Worm (Caenorhabditis elegans) whole organism, mixed stage, embryonic: Measurements from ENCODE around the gene C16C8.25.
"Not testable (repeated sequence)": the region's sequence is repeated elsewhere in the genome, so short reads cannot be mapped to it uniquely, and the experiment has no call there.

Experiments used
- M03D4.4 ChIP-seq: sonication (generic microtip); optimal IDR thresholded peaks from 2 replicates; lab custom pipeline; 2017; ENCODE audit warnings: mild to moderate bottlenecking, missing genetic modification characterization, missing compliant biosample characterization
- bed-3 ChIP-seq: fragments of 200-800 bp; sonication (Bioruptor generic); optimal IDR thresholded peaks from 3 replicates; lab custom pipeline; 2018; ENCODE audit warnings: mild to moderate bottlenecking, missing genetic modification characterization, moderate library complexity, missing compliant biosample characterization
- blmp-1 ChIP-seq: fragments of 150-350 bp; optimal IDR thresholded peaks from 2 replicates; lab custom pipeline; 2014; ENCODE audit warnings: missing biosample characterization, missing genetic modification characterization
- ceh-39 ChIP-seq: fragments of 150-350 bp; optimal IDR thresholded peaks from 2 replicates; lab custom pipeline; 2014; ENCODE audit warnings: missing biosample characterization, missing genetic modification characterization
- ceh-43 ChIP-seq: fragments of 200-800 bp; sonication (Bioruptor generic); optimal IDR thresholded peaks from 2 replicates; lab custom pipeline; 2018; ENCODE audit warnings: mild to moderate bottlenecking, missing genetic modification characterization, moderate library complexity, missing compliant biosample characterization
- ceh-83 ChIP-seq: fragments of 200-800 bp; sonication (Bioruptor generic); optimal IDR thresholded peaks from 2 replicates; lab custom pipeline; 2018; ENCODE audit warnings: mild to moderate bottlenecking, missing genetic modification characterization, missing compliant biosample characterization
- cnd-1 ChIP-seq: fragments of 200-800 bp; sonication (Bioruptor generic); optimal IDR thresholded peaks from 2 replicates; lab custom pipeline; 2018; ENCODE audit warnings: mild to moderate bottlenecking, missing genetic modification characterization, missing compliant biosample characterization
- drap-1 ChIP-seq: fragments of 200-800 bp; sonication (Bioruptor generic); optimal IDR thresholded peaks from 3 replicates; lab custom pipeline; 2018; ENCODE audit warnings: mild to moderate bottlenecking, missing genetic modification characterization, missing compliant biosample characterization
- elt-1 ChIP-seq: sonication (generic microtip); optimal IDR thresholded peaks from 2 replicates; lab custom pipeline; 2017; ENCODE audit warnings: missing genetic modification characterization, mild to moderate bottlenecking, missing compliant biosample characterization, antibody characterized with exemption, moderate library complexity, borderline replicate concordance; ENCODE audit not compliant: insufficient read depth
- elt-3 ChIP-seq: fragments of 150-350 bp; optimal IDR thresholded peaks from 2 replicates; lab custom pipeline; 2014; ENCODE audit warnings: missing biosample characterization, missing genetic modification characterization
- flh-1 ChIP-seq: fragments of 200-800 bp; sonication (Bioruptor generic); optimal IDR thresholded peaks from 2 replicates; lab custom pipeline; 2018; ENCODE audit warnings: mild to moderate bottlenecking, missing genetic modification characterization, moderate library complexity, missing compliant biosample characterization
- ham-2 ChIP-seq: fragments of 200-800 bp; sonication (Bioruptor generic); optimal IDR thresholded peaks from 2 replicates; lab custom pipeline; 2018; ENCODE audit warnings: mild to moderate bottlenecking, missing genetic modification characterization, missing compliant biosample characterization
- hlh-1 ChIP-seq: fragments of 150-350 bp; optimal IDR thresholded peaks from 2 replicates; lab custom pipeline; 2014; ENCODE audit warnings: missing biosample characterization, missing genetic modification reagents, missing genetic modification characterization
- lin-32 ChIP-seq: fragments of 200-800 bp; sonication (Bioruptor generic); optimal IDR thresholded peaks from 2 replicates; lab custom pipeline; 2018; ENCODE audit warnings: mild to moderate bottlenecking, missing genetic modification characterization, missing compliant biosample characterization
- lsy-2 ChIP-seq: fragments of 150-350 bp; optimal IDR thresholded peaks from 2 replicates; lab custom pipeline; 2014; ENCODE audit warnings: missing biosample characterization, missing genetic modification characterization
- mab-5 ChIP-seq: fragments of 150-350 bp; optimal IDR thresholded peaks from 2 replicates; lab custom pipeline; 2014; ENCODE audit warnings: missing biosample characterization, missing genetic modification characterization
- mls-2 ChIP-seq: sonication (generic microtip); optimal IDR thresholded peaks from 2 replicates; lab custom pipeline; 2016; ENCODE audit warnings: mild to moderate bottlenecking, missing genetic modification characterization, moderate library complexity, missing compliant biosample characterization
- nhr-12 ChIP-seq: fragments of 150-350 bp; optimal IDR thresholded peaks from 2 replicates; lab custom pipeline; 2014; ENCODE audit warnings: missing biosample characterization, missing genetic modification characterization
- nhr-2 ChIP-seq: fragments of 150-350 bp; optimal IDR thresholded peaks from 2 replicates; lab custom pipeline; 2014; ENCODE audit warnings: missing biosample characterization, missing genetic modification characterization
- nhr-28 ChIP-seq: fragments of 150-350 bp; optimal IDR thresholded peaks from 2 replicates; lab custom pipeline; 2014; ENCODE audit warnings: missing biosample characterization, missing genetic modification characterization
- nhr-76 ChIP-seq: sonication (generic microtip); optimal IDR thresholded peaks from 2 replicates; lab custom pipeline; 2017; ENCODE audit warnings: missing biosample characterization, missing genetic modification characterization
- pha-4 ChIP-seq: fragments of 150-350 bp; optimal IDR thresholded peaks from 2 replicates; lab custom pipeline; 2018; ENCODE audit warnings: missing biosample characterization, missing genetic modification reagents, missing genetic modification characterization
- snpc-4 ChIP-seq: fragments of 150-350 bp; optimal IDR thresholded peaks from 2 replicates; lab custom pipeline; 2014; ENCODE audit warnings: missing biosample characterization, missing genetic modification characterization
- sptf-1 ChIP-seq: sonication (generic microtip); optimal IDR thresholded peaks from 2 replicates; lab custom pipeline; 2017; ENCODE audit warnings: mild to moderate bottlenecking, missing genetic modification characterization, moderate library complexity, missing compliant biosample characterization
- tbx-8 ChIP-seq: fragments of 200-800 bp; sonication (Bioruptor generic); optimal IDR thresholded peaks from 2 replicates; lab custom pipeline; 2018; ENCODE audit warnings: mild to moderate bottlenecking, missing genetic modification characterization, moderate library complexity, missing compliant biosample characterization
- unc-39 ChIP-seq: fragments of 150-350 bp; optimal IDR thresholded peaks from 2 replicates; lab custom pipeline; 2014; ENCODE audit warnings: missing biosample characterization, missing genetic modification characterization
- unc-62 ChIP-seq: fragments of 150-350 bp; optimal IDR thresholded peaks from 2 replicates; lab custom pipeline; 2014; ENCODE audit warnings: missing biosample characterization, missing genetic modification reagents, missing genetic modification characterization
- ztf-11 ChIP-seq: fragments of 150-350 bp; optimal IDR thresholded peaks from 2 replicates; lab custom pipeline; 2014; ENCODE audit warnings: missing biosample characterization, missing genetic modification characterization

Gene C16C8.25

DNA sequence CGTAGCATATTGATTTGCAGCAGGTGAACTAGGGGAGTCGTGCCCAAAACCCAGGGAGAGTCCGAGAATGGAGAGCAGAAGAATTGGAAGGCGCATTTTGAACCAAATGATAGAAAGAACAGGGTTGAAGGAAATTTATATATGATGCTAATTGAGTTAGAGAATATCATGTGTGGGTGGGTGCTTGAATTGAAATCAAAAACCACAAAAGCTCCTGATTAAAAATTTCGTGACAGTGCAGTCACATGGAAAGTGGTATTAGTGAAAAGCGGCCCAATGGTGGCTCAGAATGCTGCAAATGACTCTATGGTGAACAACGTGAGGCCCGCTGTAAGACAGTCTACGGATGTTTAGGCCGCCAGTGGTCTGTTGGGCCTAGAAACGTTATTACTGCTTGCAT, 12.6 kb downstream of the C16C8.25 start, which contains the start of gene C16C8.8:
TSS of gene C16C8.8 (minus strand) at position 101 of the 400 bp plus-strand sequence.
- TF ChIP-seq bed-3 (GFP tag; lab: Kevin White, UChicago) (no peak), elt-3 (tag; lab: Kevin White, UChicago) (no peak), nhr-76 (tag; lab: Kevin White, UChicago) (no peak), flh-1 (GFP tag; lab: Kevin White, UChicago) (no peak), ceh-43 (GFP tag; lab: Kevin White, UChicago) (no peak)

DNA sequence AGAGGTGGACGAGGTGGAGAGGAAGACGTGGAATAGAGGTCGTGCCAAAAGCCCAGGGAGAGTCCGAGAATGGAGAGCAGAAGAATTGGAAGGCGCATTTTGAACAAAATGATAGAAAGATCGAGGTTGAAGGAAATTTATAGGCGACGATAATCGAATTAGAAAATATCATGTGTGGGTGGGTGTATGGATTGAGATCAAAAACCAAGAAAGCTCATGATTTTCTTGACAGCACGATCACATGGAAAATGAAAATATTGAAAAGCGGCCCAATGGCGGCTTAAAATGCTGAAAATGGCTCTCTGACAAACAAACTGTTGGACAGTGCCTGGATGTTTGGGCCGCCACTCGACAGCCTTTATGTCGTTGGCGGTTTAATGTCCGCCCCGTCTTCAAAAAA, 14.1 kb downstream of the C16C8.25 start, which contains the start of gene C16C8.9:
TSS of gene C16C8.9 (minus strand) at position 101 of the 400 bp plus-strand sequence.
- TF ChIP-seq nhr-12 (tag; lab: Kevin White, UChicago): no peak

DNA sequence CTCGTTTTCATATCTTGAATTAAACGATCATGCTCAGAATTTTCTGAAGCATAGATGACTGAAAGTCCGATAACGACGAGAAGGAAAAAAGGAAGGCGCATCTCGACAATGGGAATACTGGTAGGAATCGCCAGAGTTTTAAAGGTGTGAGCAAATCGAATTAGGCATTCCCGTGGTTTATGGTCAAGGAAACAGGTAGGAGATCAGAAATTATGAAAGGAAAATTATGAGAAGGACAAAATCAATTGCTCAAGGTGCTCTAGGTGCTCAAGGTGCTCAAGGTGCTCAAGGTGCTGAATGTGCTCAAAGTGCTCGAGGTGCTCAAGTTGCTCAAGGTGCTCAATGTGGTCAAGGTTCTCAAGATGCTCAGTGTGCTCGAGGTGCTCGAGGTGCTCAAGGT, 15.6 kb downstream of the C16C8.25 start, which contains the start of gene C16C8.10:
TSS of gene C16C8.10 (minus strand) at position 101 of the 400 bp plus-strand sequence.
- TF ChIP-seq flh-1 (GFP tag; lab: Kevin White, UChicago); nhr-2; snpc-4 (tag; lab: Kevin White, UChicago): not testable (repeated sequence)

DNA sequence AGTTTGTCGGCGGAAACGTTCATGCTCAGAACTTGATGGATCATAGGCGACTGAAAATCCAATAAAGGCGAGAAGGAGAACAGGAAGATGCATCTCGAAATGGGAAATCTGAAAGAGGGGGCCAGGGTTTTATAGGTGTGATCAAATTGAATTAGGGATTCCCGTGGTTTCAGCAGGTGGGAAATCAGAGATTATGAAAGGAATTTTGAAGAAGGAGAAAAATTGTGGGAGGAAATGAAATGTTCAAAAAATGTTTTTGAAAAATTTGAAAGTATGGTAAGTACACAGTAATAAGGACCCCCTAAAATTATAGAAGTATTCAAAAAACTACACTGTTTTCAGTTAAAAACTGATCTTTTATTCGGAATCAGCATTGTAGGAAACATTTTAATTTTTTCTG, 21.5 kb downstream of the C16C8.25 start, which contains the start of gene Y49F6B.20:
TSS of gene Y49F6B.20 (minus strand) at position 101 of the 400 bp plus-strand sequence.
- no peak for TF ChIP-seq unc-62 (GFP tag; lab: Kevin White, UChicago)
- TF ChIP-seq nhr-28 (tag; lab: Kevin White, UChicago): no peak
- no peak for TF ChIP-seq ham-2 (GFP tag; lab: Kevin White, UChicago)
- no peak for TF ChIP-seq blmp-1 (tag; lab: Kevin White, UChicago)
- no peak for TF ChIP-seq nhr-2
- no peak for TF ChIP-seq nhr-12 (tag; lab: Kevin White, UChicago)
- TF ChIP-seq lin-32 (GFP tag; lab: Kevin White, UChicago): no peak
- TF ChIP-seq ceh-39 (tag; lab: Kevin White, UChicago): no peak
- TF ChIP-seq ztf-11 (tag; lab: Kevin White, UChicago): no peak
- TF ChIP-seq bed-3 (GFP tag; lab: Kevin White, UChicago): no peak

DNA sequence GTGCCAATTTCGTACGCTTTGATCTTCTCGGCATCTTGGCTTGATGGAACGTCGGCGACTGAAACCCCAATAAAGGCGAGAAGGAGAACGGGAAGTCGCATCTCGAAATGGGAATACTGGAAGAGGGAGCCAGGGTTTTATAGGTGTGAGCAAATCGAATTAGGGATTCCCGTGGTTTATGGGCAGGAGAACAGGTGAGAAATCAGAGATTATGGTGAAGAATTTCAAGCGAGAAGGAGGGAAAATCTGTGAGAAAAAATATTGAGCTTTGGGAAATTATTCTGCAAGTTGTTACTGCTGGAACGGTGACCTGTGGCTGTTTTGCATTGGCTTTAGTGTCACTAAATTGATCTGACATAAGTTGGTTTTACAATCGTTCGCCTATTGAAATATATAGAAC, 22.6 kb downstream of the C16C8.25 start, which contains the start of gene Y49F6B.13:
TSS of gene Y49F6B.13 (minus strand) at position 101 of the 400 bp plus-strand sequence.
- TF ChIP-seq tbx-8 (GFP tag; lab: Kevin White, UChicago) (no peak), ceh-83 (GFP tag; lab: Kevin White, UChicago) (no peak), unc-39 (tag; lab: Kevin White, UChicago) (no peak), cnd-1 (no peak), nhr-12 (tag; lab: Kevin White, UChicago) (no peak), drap-1 (GFP tag; lab: Kevin White, UChicago) (no peak), mab-5 (no peak), elt-1 (tag; lab: Kevin White, UChicago) (no peak), sptf-1 (tag; lab: Kevin White, UChicago) (no peak), nhr-76 (tag; lab: Kevin White, UChicago) (no peak), hlh-1 (tag; lab: Kevin White, UChicago) (no peak), mls-2 (tag; lab: Kevin White, UChicago) (no peak), nhr-28 (tag; lab: Kevin White, UChicago) (no peak)
- TF ChIP-seq, all 35 proteins: peak for 0

DNA sequence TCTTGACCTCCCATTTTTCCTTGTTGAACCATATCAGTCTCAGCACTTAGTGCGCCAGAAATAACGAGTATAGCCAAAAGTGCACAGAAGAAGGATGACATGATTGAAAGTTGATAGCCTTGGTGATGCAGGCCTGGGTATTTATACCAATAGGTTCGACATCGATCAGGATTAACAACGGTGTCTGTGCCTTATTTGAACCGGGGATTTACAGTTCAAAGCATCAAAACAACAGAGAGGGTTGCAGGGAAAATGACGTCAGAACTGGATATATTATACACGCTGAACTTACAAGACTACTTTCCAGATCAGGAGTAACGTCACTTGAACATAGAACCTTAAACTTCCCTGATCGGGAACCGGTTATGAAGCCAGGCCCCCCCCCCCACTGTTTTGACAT, 23.3 kb downstream of the C16C8.25 start, which contains the start of gene Y49F6B.12:
TSS of gene Y49F6B.12 (minus strand) at position 101 of the 400 bp plus-strand sequence.
- TF ChIP-seq lsy-2 (tag; lab: Kevin White, UChicago) (no peak), bed-3 (GFP tag; lab: Kevin White, UChicago) (no peak), M03D4.4 (tag; lab: Kevin White, UChicago) (no peak), hlh-1 (tag; lab: Kevin White, UChicago) (no peak), sptf-1 (tag; lab: Kevin White, UChicago) (no peak), pha-4 (tag; lab: Kevin White, UChicago) (no peak), tbx-8 (GFP tag; lab: Kevin White, UChicago) (no peak), nhr-12 (tag; lab: Kevin White, UChicago) (no peak), unc-39 (tag; lab: Kevin White, UChicago) (no peak), mls-2 (tag; lab: Kevin White, UChicago) (no peak)
